Fruit fly (Drosophila melanogaster): Measurements from ENCODE around the gene CG2260.

Gene CG2260

dm6 chrX:8129204-8129997 lies 8.5 kb upstream of the CG2260 start, which contains the start of gene CG2116 (continued):
- TF ChIP-seq Trl (optimal IDR thresholded peaks at IDR 0.05) (no peak), Trl (GFP tag; optimal IDR thresholded peaks at IDR 0.05) (no peak), CG17829 (tag; optimal IDR thresholded peaks at IDR 0.05) (peak; percentile 3), gfzf (GFP tag; optimal IDR thresholded peaks at IDR 0.05) (peak; percentile 80), sima (GFP tag; optimal IDR thresholded peaks at IDR 0.05) (no peak), CG4617 (GFP tag; optimal IDR thresholded peaks at IDR 0.05; ENCODE audit: borderline replicate concordance) (peak; percentile 48), inv (GFP tag; IDR thresholded peaks at IDR 0.05; ENCODE audit: partially characterized antibody) (peak; percentile 59; the same call in 1 of the 2 replicates), crp (GFP tag; optimal IDR thresholded peaks at IDR 0.05) (peak in 1 of 2 experiments; percentile 25), CG7963 (GFP tag; IDR thresholded peaks at IDR 0.05; ENCODE audit: partially characterized antibody) (peak; percentile 59; the same call in 2 of the 3 replicates), pzg (GFP tag; optimal IDR thresholded peaks at IDR 0.05) (peak; percentile 64), Abd-B (GFP tag; optimal IDR thresholded peaks at IDR 0.05) (peak; percentile 6), tna (GFP tag; IDR thresholded peaks at IDR 0.05; ENCODE audit: partially characterized antibody) (0 out of 2 replicates have a peak, but pooled peaks have one; percentile 11), chinmo (GFP tag; IDR thresholded peaks at IDR 0.05; ENCODE audit: partially characterized antibody) (peak; percentile 70), Ravus (GFP tag; IDR thresholded peaks at IDR 0.05) (no peak), tx (GFP tag; optimal IDR thresholded peaks at IDR 0.05) (no peak), knrl (GFP tag; IDR thresholded peaks at IDR 0.05; ENCODE audit: partially characterized antibody) (peak; percentile 79), MESR4 (GFP tag; optimal IDR thresholded peaks at IDR 0.05) (peak; percentile 84), Sox100B (GFP tag; optimal IDR thresholded peaks at IDR 0.05) (no peak), CG12391 (tag; optimal IDR thresholded peaks at IDR 0.05) (peak; percentile 22), crol (GFP tag; IDR thresholded peaks at IDR 0.05) (no peak), CG13287 (GFP tag; IDR thresholded peaks at IDR 0.05; ENCODE audit: partially characterized antibody) (peak; percentile 72), stwl (tag; optimal IDR thresholded peaks at IDR 0.05) (peak; percentile 18), CG1603 (tag; optimal IDR thresholded peaks at IDR 0.05) (peak; percentile 49), Gsc (GFP tag; IDR thresholded peaks at IDR 0.05) (no peak), BEAF-32 (GFP tag; optimal IDR thresholded peaks at IDR 0.05) (peak; percentile 85), CG12659 (GFP tag; optimal IDR thresholded peaks at IDR 0.05) (peak; percentile 51), PHDP (tag; optimal IDR thresholded peaks at IDR 0.05) (no peak), dpn (GFP tag; optimal IDR thresholded peaks at IDR 0.05) (no peak), gem (tag; optimal IDR thresholded peaks at IDR 0.05) (no peak), CG3407 (GFP tag; optimal IDR thresholded peaks at IDR 0.05) (no peak), danr (GFP tag; IDR thresholded peaks at IDR 0.05) (no peak), CG42726 (GFP tag; IDR thresholded peaks at IDR 0.05; ENCODE audit: partially characterized antibody) (0 out of 2 replicates have a peak, but pooled peaks have one; percentile 40), Sin3A (optimal IDR thresholded peaks at IDR 0.05) (peak; percentile 56), Med (GFP tag) (peak; percentile 74), CG34422 (GFP tag; IDR thresholded peaks at IDR 0.05) (0 out of 3 replicates have a peak, but pooled peaks have one; percentile 16), nerfin-2 (GFP tag; IDR thresholded peaks at IDR 0.05; ENCODE audit: partially characterized antibody) (0 out of 2 replicates have a peak, but pooled peaks have one; percentile 23), row (GFP tag; IDR thresholded peaks at IDR 0.05) (peak; percentile 48; the same call in 2 of the 3 replicates), phol (tag; optimal IDR thresholded peaks at IDR 0.05) (peak; percentile 30), CG11560 (tag; IDR thresholded peaks at IDR 0.05) (0 out of 3 replicates have a peak, but pooled peaks have one; percentile 33), lola (GFP tag; optimal IDR thresholded peaks at IDR 0.05) (peak in 1 of 3 experiments; percentile 6), CG4360 (GFP tag; IDR thresholded peaks at IDR 0.05) (peak; percentile 54), ci (GFP tag; IDR thresholded peaks at IDR 0.05) (0 out of 3 replicates have a peak, but pooled peaks have one; percentile 25), CG12155 (GFP tag; optimal IDR thresholded peaks at IDR 0.05) (no peak), CG15601 (tag; optimal IDR thresholded peaks at IDR 0.05) (no peak), CG2875 (GFP tag; optimal IDR thresholded peaks at IDR 0.05) (no peak), sna (GFP tag; IDR thresholded peaks at IDR 0.05; ENCODE audit: partially characterized antibody) (0 out of 2 replicates have a peak, but pooled peaks have one; percentile 30)

Data from whole organism, embryonic.